Worm (Caenorhabditis elegans) whole organism, young adult: Measurements from ENCODE around the gene C08B6.3.

ENCODE experiments used
- B0019.2 ChIP-seq: fragments of 200-800 bp; sonication (Bioruptor generic); conservative IDR thresholded peaks from 2 replicates; pipeline ENCODE4 v1.3.6; 2022; ENCODE audit warnings: missing genetic modification reagents, missing genetic modification characterization, missing compliant biosample characterization
- Y53F4B.3 ChIP-seq: fragments of 200-800 bp; sonication (Bioruptor generic); IDR thresholded peaks from 2 replicates; pipeline ENCODE4 v1.3.6; 2022; ENCODE audit warnings: missing genetic modification reagents, missing genetic modification characterization, missing compliant biosample characterization
- aptf-2 ChIP-seq: fragments of 200-800 bp; sonication (Bioruptor generic); conservative IDR thresholded peaks from 2 replicates; pipeline ENCODE4 v1.3.6; 2022; ENCODE audit warnings: missing genetic modification reagents, missing genetic modification characterization, missing compliant biosample characterization
- attf-5 ChIP-seq: fragments of 200-800 bp; sonication (Bioruptor generic); optimal IDR thresholded peaks from 2 replicates; lab custom pipeline; 2018; ENCODE audit warnings: mild to moderate bottlenecking, missing genetic modification characterization, missing compliant biosample characterization
- cebp-2 ChIP-seq: fragments of 200-800 bp; sonication (Bioruptor generic); IDR thresholded peaks from 2 replicates; pipeline ENCODE4 v1.3.6; 2022; ENCODE audit warnings: missing genetic modification characterization, missing compliant biosample characterization
- dox-1 ChIP-seq: fragments of 200-800 bp; sonication (Bioruptor generic); IDR thresholded peaks from 2 replicates; pipeline ENCODE4 v1.3.6; 2022; ENCODE audit warnings: missing genetic modification reagents, missing genetic modification characterization, missing compliant biosample characterization
- dpl-1 ChIP-seq: fragments of 150-350 bp; optimal IDR thresholded peaks from 2 replicates; lab custom pipeline; 2014; ENCODE audit warnings: missing biosample characterization, missing genetic modification reagents, missing genetic modification characterization
- ets-4 ChIP-seq: fragments of 200-800 bp; sonication (Bioruptor generic); optimal IDR thresholded peaks from 2 replicates; lab custom pipeline; 2018; ENCODE audit warnings: mild to moderate bottlenecking, missing genetic modification characterization, missing compliant biosample characterization
- mel-28 ChIP-seq: sonication (generic microtip); optimal IDR thresholded peaks from 2 replicates; lab custom pipeline; 2016; ENCODE audit warnings: borderline replicate concordance, mild to moderate bottlenecking, missing genetic modification characterization, missing compliant biosample characterization
- nfya-1 ChIP-seq: sonication (generic microtip); optimal IDR thresholded peaks from 2 replicates; lab custom pipeline; 2017; ENCODE audit warnings: antibody characterized with exemption, missing compliant biosample characterization, missing genetic modification characterization, borderline replicate concordance; ENCODE audit not compliant: insufficient read depth
- nfya-2 ChIP-seq: fragments of 200-800 bp; sonication (Bioruptor generic); IDR thresholded peaks from 2 replicates; pipeline ENCODE4 v1.3.6; 2022; ENCODE audit warnings: missing genetic modification reagents, missing genetic modification characterization, missing compliant biosample characterization
- rcor-1 ChIP-seq: fragments of 200-800 bp; sonication (Bioruptor generic); IDR thresholded peaks from 2 replicates; pipeline ENCODE4 v1.3.6; 2022; ENCODE audit warnings: missing genetic modification reagents, missing genetic modification characterization, missing compliant biosample characterization
- tbx-9 ChIP-seq: sonication (generic microtip); optimal IDR thresholded peaks from 2 replicates; lab custom pipeline; 2016; ENCODE audit warnings: borderline replicate concordance, missing genetic modification characterization, inconsistent platforms, missing compliant biosample characterization
- zfh-2 ChIP-seq: fragments of 200-800 bp; sonication (Bioruptor generic); conservative IDR thresholded peaks from 2 replicates; pipeline ENCODE4 v1.3.6; 2022; ENCODE audit warnings: missing genetic modification reagents, missing genetic modification characterization, missing compliant biosample characterization

- no peak for TF ChIP-seq Y53F4B.3 (GFP tag; lab: Robert Waterston, UW)
- TF ChIP-seq tbx-9 (tag; lab: Kevin White, UChicago) = no peak
- no peak for TF ChIP-seq rcor-1 (GFP tag; lab: Robert Waterston, UW)
- TF ChIP-seq dpl-1 (GFP tag; lab: Kevin White, UChicago) = no peak
- no peak for TF ChIP-seq cebp-2 (GFP tag; lab: Robert Waterston, UW)
- no peak for TF ChIP-seq aptf-2 (GFP tag; lab: Robert Waterston, UW)
- no peak for TF ChIP-seq zfh-2 (GFP tag; lab: Robert Waterston, UW)
- TF ChIP-seq nfya-1 (tag; lab: Kevin White, UChicago) = no peak
- TF ChIP-seq ets-4 (GFP tag; lab: Kevin White, UChicago) = no peak
- no peak for TF ChIP-seq B0019.2 (GFP tag; lab: Robert Waterston, UW)
- no peak for TF ChIP-seq nfya-2 (GFP tag; lab: Robert Waterston, UW)
- TF ChIP-seq dox-1 (GFP tag; lab: Robert Waterston, UW) = no peak
- no peak for TF ChIP-seq mel-28
- no peak for TF ChIP-seq attf-5
Measured at ce11 chrV:10091152-10091551, 20.9 kb downstream of the C08B6.3 start, which contains the start of gene R04B5.11.
